Worm (Caenorhabditis elegans) whole organism, L4 larva: ENCODE measurements around the gene C36E6.8.

ENCODE experiments used
- F26F4.8 ChIP-seq: fragments of 200-800 bp; sonication (Bioruptor generic); conservative IDR thresholded peaks from 2 replicates; pipeline ENCODE4 v1.3.6; 2022; ENCODE audit warnings: missing genetic modification characterization, missing compliant biosample characterization
- F37D6.2 ChIP-seq: sonication (generic microtip); optimal IDR thresholded peaks from 2 replicates; lab custom pipeline; 2016; ENCODE audit warnings: mild to moderate bottlenecking, missing genetic modification characterization, missing compliant biosample characterization
- Y5F2A.4 ChIP-seq: fragments of 200-800 bp; sonication (Bioruptor generic); optimal IDR thresholded peaks from 2 replicates; lab custom pipeline; 2018; ENCODE audit warnings: mild to moderate bottlenecking, missing genetic modification characterization, missing compliant biosample characterization
- aha-1 ChIP-seq: fragments of 150-350 bp; peaks from one replicate; lab custom pipeline; 2014; ENCODE audit warnings: missing biosample characterization, missing genetic modification characterization
- ama-1 ChIP-seq: fragments of 150-350 bp; optimal IDR thresholded peaks from 2 replicates; lab custom pipeline; 2014; ENCODE audit warnings: inconsistent platforms, mixed read lengths
- arid-1 ChIP-seq: fragments of 200-800 bp; sonication (Bioruptor generic); conservative IDR thresholded peaks from 2 replicates; pipeline ENCODE4 v1.3.6; 2022; ENCODE audit warnings: missing genetic modification reagents, missing genetic modification characterization, missing compliant biosample characterization
- attf-4 ChIP-seq: sonication (generic microtip); optimal IDR thresholded peaks from 3 replicates; lab custom pipeline; 2017; ENCODE audit warnings: missing biosample characterization, missing genetic modification characterization
- ceh-20 ChIP-seq: fragments of 200-800 bp; sonication (Bioruptor generic); IDR thresholded peaks from 2 replicates; pipeline ENCODE4 v1.3.6; 2022; ENCODE audit warnings: missing genetic modification reagents, missing genetic modification characterization, missing compliant biosample characterization
- ceh-28 ChIP-seq: fragments of 150-350 bp; optimal IDR thresholded peaks from 2 replicates; lab custom pipeline; 2014; ENCODE audit warnings: missing biosample characterization, missing genetic modification reagents, missing genetic modification characterization
- ceh-32 ChIP-seq: sonication (generic microtip); optimal IDR thresholded peaks from 2 replicates; lab custom pipeline; 2016; ENCODE audit warnings: mild to moderate bottlenecking, missing genetic modification characterization, missing compliant biosample characterization; ENCODE audit not compliant: poor library complexity
- ces-1 ChIP-seq: fragments of 150-350 bp; sonication (generic microtip); optimal IDR thresholded peaks from 4 replicates; lab custom pipeline; 2014; ENCODE audit warnings: missing biosample characterization, missing genetic modification reagents, missing genetic modification characterization
- cey-2 ChIP-seq: sonication (generic microtip); optimal IDR thresholded peaks from 3 replicates; lab custom pipeline; 2017; ENCODE audit warnings: missing genetic modification characterization, mild to moderate bottlenecking, missing compliant biosample characterization, antibody characterized with exemption, borderline replicate concordance; ENCODE audit not compliant: insufficient read depth
- daf-16 ChIP-seq, 3 experiments: sonication (generic microtip); optimal IDR thresholded peaks; 2 replicates each; lab custom pipeline; 2016 to 2017; ENCODE audit warnings: missing genetic modification characterization in 3 of 3, missing genetic modification reagents in 3 of 3, mild to moderate bottlenecking in 2 of 3, missing compliant biosample characterization in 2 of 3, missing biosample characterization in 1 of 3, moderate library complexity in 1 of 3
- egl-27 ChIP-seq: sonication (generic microtip); optimal IDR thresholded peaks from 3 replicates; lab custom pipeline; 2017; ENCODE audit warnings: missing biosample characterization, missing genetic modification reagents, missing genetic modification characterization
- egl-43 ChIP-seq: fragments of 200-800 bp; sonication (Bioruptor generic); IDR thresholded peaks from 2 replicates; pipeline ENCODE4 v1.3.6; 2022; ENCODE audit warnings: missing genetic modification reagents, missing genetic modification characterization, missing compliant biosample characterization
- hlh-11 ChIP-seq: fragments of 200-800 bp; sonication (Bioruptor generic); optimal IDR thresholded peaks from 2 replicates; lab custom pipeline; 2018; ENCODE audit warnings: mild to moderate bottlenecking, missing genetic modification characterization, missing compliant biosample characterization
- hmg-1.1 ChIP-seq: fragments of 200-800 bp; sonication (Bioruptor generic); IDR thresholded peaks from 2 replicates; pipeline ENCODE4 v1.3.6; 2022; ENCODE audit warnings: missing genetic modification reagents, missing genetic modification characterization, missing compliant biosample characterization
- lim-7 ChIP-seq: fragments of 200-800 bp; sonication (Bioruptor generic); IDR thresholded peaks from 2 replicates; pipeline ENCODE4 v1.3.6; 2022; ENCODE audit warnings: missing genetic modification characterization, missing compliant biosample characterization
- lin-15B ChIP-seq: fragments of 150-350 bp; sonication (generic microtip); optimal IDR thresholded peaks from 3 replicates; lab custom pipeline; 2014; ENCODE audit warnings: missing biosample characterization, missing genetic modification characterization
- lin-29 ChIP-seq: fragments of 200-800 bp; sonication (Bioruptor generic); IDR thresholded peaks from 2 replicates; pipeline ENCODE4 v1.3.6; 2022; ENCODE audit warnings: missing genetic modification reagents, missing genetic modification characterization, missing compliant biosample characterization
- lsy-2 ChIP-seq, 2 experiments: fragments of 150-350 bp in 1 of 2; sonication (generic microtip) in 1 of 2; optimal IDR thresholded peaks; 2 replicates each; lab custom pipeline; 2014 to 2017; ENCODE audit warnings: missing biosample characterization in 2 of 2, missing genetic modification characterization in 2 of 2
- mes-2 ChIP-seq: sonication (generic microtip); optimal IDR thresholded peaks from 2 replicates; lab custom pipeline; 2016; ENCODE audit warnings: missing genotype, mild to moderate bottlenecking, missing genetic modification characterization, missing compliant biosample characterization; ENCODE audit not compliant: poor library complexity, severe bottlenecking
- mxl-3 ChIP-seq: fragments of 200-800 bp; sonication (Bioruptor generic); optimal IDR thresholded peaks from 2 replicates; lab custom pipeline; 2018; ENCODE audit warnings: mild to moderate bottlenecking, missing genetic modification characterization, missing compliant biosample characterization
- nhr-11 ChIP-seq: fragments of 150-350 bp; optimal IDR thresholded peaks from 2 replicates; lab custom pipeline; 2014; ENCODE audit warnings: missing biosample characterization, missing genetic modification characterization
- nhr-111 ChIP-seq: fragments of 200-800 bp; sonication (Bioruptor generic); optimal IDR thresholded peaks from 2 replicates; lab custom pipeline; 2018; ENCODE audit warnings: mild to moderate bottlenecking, missing genetic modification characterization, missing compliant biosample characterization
- nhr-237 ChIP-seq: sonication (generic microtip); optimal IDR thresholded peaks from 2 replicates; lab custom pipeline; 2017; ENCODE audit warnings: missing biosample characterization, missing genetic modification characterization
- nhr-28 ChIP-seq: fragments of 150-350 bp; optimal IDR thresholded peaks from 2 replicates; lab custom pipeline; 2014; ENCODE audit warnings: missing biosample characterization, missing genetic modification characterization
- nhr-48 ChIP-seq: sonication (generic microtip); optimal IDR thresholded peaks from 2 replicates; lab custom pipeline; 2016; ENCODE audit warnings: mild to moderate bottlenecking, missing genetic modification characterization, missing compliant biosample characterization
- nhr-6 ChIP-seq: fragments of 150-350 bp; optimal IDR thresholded peaks from 2 replicates; lab custom pipeline; 2014; ENCODE audit warnings: missing biosample characterization, missing genetic modification characterization
- nhr-77 ChIP-seq: fragments of 150-350 bp; optimal IDR thresholded peaks from 2 replicates; lab custom pipeline; 2014; ENCODE audit warnings: missing biosample characterization, missing genetic modification characterization
- pha-4 ChIP-seq, 2 experiments: fragments of 150-350 bp in 1 of 2; fragments of 200-800 bp in 1 of 2; sonication (Bioruptor generic) in 1 of 2; IDR thresholded peaks in 1 of 2; optimal IDR thresholded peaks in 1 of 2; 2 replicates each; pipeline versions ENCODE4 v1.3.6 to Lab custom; 2014 to 2022; ENCODE audit warnings: missing genetic modification characterization in 2 of 2, missing genetic modification reagents in 2 of 2, missing biosample characterization in 1 of 2, missing compliant biosample characterization in 1 of 2
- pqm-1 ChIP-seq: sonication (generic microtip); optimal IDR thresholded peaks from 2 replicates; lab custom pipeline; 2017; ENCODE audit warnings: missing biosample characterization, missing genetic modification characterization
- rbr-2 ChIP-seq: sonication (generic microtip); optimal IDR thresholded peaks from 2 replicates; lab custom pipeline; 2016; ENCODE audit warnings: missing genotype, missing genetic modification characterization, missing compliant biosample characterization
- set-16 ChIP-seq: fragments of 200-800 bp; sonication (Bioruptor generic); IDR thresholded peaks from 2 replicates; pipeline ENCODE4 v1.3.6; 2022; ENCODE audit warnings: missing genetic modification reagents, missing genetic modification characterization, missing compliant biosample characterization
- spr-1 ChIP-seq: sonication (generic microtip); optimal IDR thresholded peaks from 2 replicates; lab custom pipeline; 2016; ENCODE audit warnings: mild to moderate bottlenecking, missing genetic modification characterization, missing compliant biosample characterization
- unc-39 ChIP-seq: sonication (generic microtip); optimal IDR thresholded peaks from 2 replicates; lab custom pipeline; 2017; ENCODE audit warnings: missing biosample characterization, missing genetic modification characterization
- unc-62 ChIP-seq, 3 experiments: fragments of 150-350 bp in 1 of 3; sonication (generic microtip); optimal IDR thresholded peaks in 2 of 3; peaks in 1 of 3; 1 replicate in 1 of 3; 2 replicates in 2 of 3; lab custom pipeline; 2014 to 2017; ENCODE audit warnings: missing biosample characterization in 3 of 3, missing genetic modification characterization in 3 of 3, missing genetic modification reagents in 3 of 3, missing genotype in 1 of 3
- zfp-2 ChIP-seq: sonication (generic microtip); optimal IDR thresholded peaks from 2 replicates; lab custom pipeline; 2016; ENCODE audit warnings: mild to moderate bottlenecking, missing genetic modification characterization, missing compliant biosample characterization
- zfp-3 ChIP-seq: fragments of 200-800 bp; sonication (Bioruptor generic); conservative IDR thresholded peaks from 2 replicates; pipeline ENCODE4 v1.3.6; 2022; ENCODE audit warnings: missing genetic modification reagents, missing genetic modification characterization, missing compliant biosample characterization
- zip-11 ChIP-seq: fragments of 200-800 bp; sonication (Bioruptor generic); IDR thresholded peaks from 2 replicates; pipeline ENCODE4 v1.3.6; 2022; ENCODE audit warnings: missing genetic modification characterization, missing compliant biosample characterization
- zip-2 ChIP-seq: fragments of 150-350 bp; optimal IDR thresholded peaks from 2 replicates; lab custom pipeline; 2014; ENCODE audit warnings: missing biosample characterization, missing genetic modification characterization

The C36E6.8 gene

DNA sequence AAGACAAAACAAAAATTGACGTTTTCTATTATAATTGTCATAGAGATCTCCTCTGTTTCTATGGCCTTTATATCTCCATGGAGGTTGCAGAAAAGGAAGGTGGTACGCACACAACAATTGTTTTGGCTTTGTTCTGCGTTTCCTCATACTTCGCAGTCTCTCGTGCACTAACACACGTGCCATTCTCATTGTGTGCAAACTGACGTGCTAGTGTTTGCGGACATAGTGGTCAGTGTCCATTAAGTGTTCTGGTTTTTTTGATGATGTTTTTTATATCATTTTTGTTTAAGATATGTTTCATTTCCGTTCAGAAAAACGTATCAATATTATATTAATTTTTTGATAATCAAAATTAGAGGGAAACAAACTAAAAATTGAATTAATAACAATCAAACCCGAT lies 12.9 kb downstream of the C36E6.8 start, which contains the start of gene C36E6.2 (continued):
- no peak for TF ChIP-seq zfp-3
- TF ChIP-seq F37D6.2 (tag; lab: Kevin White, UChicago) = peak; percentile 25
- TF ChIP-seq Y5F2A.4 (GFP tag; lab: Kevin White, UChicago) = no peak
- peak; percentile 58 for TF ChIP-seq nhr-77

ce11 chrX:17456536-17457165 lies 18.2 kb downstream of the C36E6.8 start, which contains the start of gene mlc-2:
mlc-2 (minus strand) TSS chrX:17456586.
- TF ChIP-seq ceh-32 (tag; lab: Kevin White, UChicago) (no peak), zfp-2 (tag; lab: Kevin White, UChicago) (no peak), zfp-3 (no peak), nhr-11 (peak; percentile 48), unc-62 (GFP tag; optimal IDR thresholded peaks at IDR 0.05 in 1 of 2; lab: Kevin White, UChicago) (peak in 1 of 2 experiments; percentile 9), unc-62 (tag; optimal IDR thresholded peaks at IDR 0.05; lab: Kevin White, UChicago) (no peak), daf-16 (GFP tag; optimal IDR thresholded peaks at IDR 0.05; lab: Kevin White, UChicago) (peak in 1 of 2 experiments; percentile 26), daf-16 (tag; optimal IDR thresholded peaks at IDR 0.05; lab: Kevin White, UChicago) (no peak), nhr-28 (tag; lab: Kevin White, UChicago) (peak; percentile 42), hlh-11 (tag; lab: Kevin White, UChicago) (peak; percentile 76), lim-7 (0 out of 2 replicates have a peak, but pooled peaks have one; percentile 28), zip-2 (tag; lab: Kevin White, UChicago) (no peak), set-16 (GFP tag; lab: Robert Waterston, UW) (peak; percentile 55)

- TF ChIP-seq pqm-1 (tag; lab: Kevin White, UChicago) = no peak
- TF ChIP-seq ceh-20 = no peak
- peak; percentile 38 for TF ChIP-seq set-16 (GFP tag; lab: Robert Waterston, UW)
- peak in 1 of 2 experiments; percentile 20 for TF ChIP-seq unc-62 (GFP tag; optimal IDR thresholded peaks at IDR 0.05 in 1 of 2; lab: Kevin White, UChicago)
- TF ChIP-seq unc-62 (tag; optimal IDR thresholded peaks at IDR 0.05; lab: Kevin White, UChicago) = no peak
- peak; percentile 74 for TF ChIP-seq aha-1 (tag; lab: Kevin White, UChicago)
- TF ChIP-seq hlh-11 (tag; lab: Kevin White, UChicago) = peak; percentile 9
Observed at ce11 chrX:17458887-17459286, 20.4 kb downstream of the C36E6.8 start, which contains the start of gene mlc-1. mlc-1 (plus strand) TSS chrX:17459210.

DNA sequence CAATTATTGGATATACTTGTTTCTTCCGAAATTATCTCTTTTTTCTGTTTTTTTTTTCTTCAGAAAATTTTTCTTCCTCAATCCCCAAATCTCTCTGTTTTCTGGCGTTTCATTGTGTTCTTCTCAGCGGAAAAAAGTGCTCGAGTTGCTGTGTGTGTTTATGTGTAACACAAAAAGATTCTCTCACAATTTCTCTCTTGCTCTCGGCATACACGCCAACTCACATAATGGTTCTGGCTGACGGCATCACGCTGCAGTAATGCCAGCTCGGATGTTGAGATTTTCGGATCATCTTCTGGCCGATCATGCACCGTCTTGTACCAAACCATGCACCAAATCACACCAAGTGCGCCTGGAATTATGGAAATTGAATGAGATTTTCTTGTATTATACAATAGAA lies 23.5 kb downstream of the C36E6.8 start:
- TF ChIP-seq daf-16 (GFP tag; optimal IDR thresholded peaks at IDR 0.05; lab: Kevin White, UChicago) (peak in 1 of 2 experiments; percentile 34), daf-16 (tag; optimal IDR thresholded peaks at IDR 0.05; lab: Kevin White, UChicago) (no peak), arid-1 (GFP tag; lab: Robert Waterston, UW) (no peak), lin-29 (no peak), spr-1 (tag; lab: Kevin White, UChicago) (no peak), mes-2 (tag; lab: Kevin White, UChicago) (peak; percentile 16), nhr-111 (GFP tag; lab: Kevin White, UChicago) (no peak), Y5F2A.4 (GFP tag; lab: Kevin White, UChicago) (no peak), lin-15B (tag; lab: Kevin White, UChicago) (no peak), nhr-237 (tag; lab: Kevin White, UChicago) (no peak), cey-2 (no peak), zip-11 (no peak), nhr-48 (tag; lab: Kevin White, UChicago) (no peak), lsy-2 (tag; optimal IDR thresholded peaks at IDR 0.05; lab: Kevin White, UChicago) (peak in 1 of 2 experiments; percentile 0), nhr-6 (tag; lab: Kevin White, UChicago) (no peak), nhr-11 (no peak)

DNA sequence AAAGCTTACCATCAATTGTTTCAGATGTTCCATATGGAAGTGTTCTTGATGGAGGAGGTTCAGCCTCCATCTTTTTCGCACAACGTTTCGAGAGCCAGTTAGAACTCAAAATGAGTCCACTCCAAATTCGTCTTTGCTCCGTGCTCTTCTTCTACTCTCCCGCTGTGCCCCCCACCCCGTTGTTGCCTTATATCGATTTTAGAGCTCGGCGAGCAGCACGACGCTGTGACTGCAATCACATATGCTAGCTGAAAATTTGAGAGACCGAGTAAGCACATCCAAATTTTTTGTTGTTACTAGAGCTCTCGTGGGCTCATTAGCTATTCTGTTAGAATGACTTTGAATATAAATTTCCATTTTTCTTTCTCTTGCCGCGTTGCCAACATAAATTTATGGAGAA lies 26.3 kb downstream of the C36E6.8 start, which contains the start of gene slc-17.1:
Gene slc-17.1 (minus strand): TSS at position 101 of the 400 bp plus-strand sequence.
- TF ChIP-seq mxl-3 (GFP tag; lab: Kevin White, UChicago) = no peak
- 0 out of 2 replicates have a peak, but pooled peaks have one; percentile 7 for TF ChIP-seq set-16 (GFP tag; lab: Robert Waterston, UW)
- no peak for TF ChIP-seq pha-4 (GFP tag; IDR thresholded peaks at IDR 0.05; lab: Robert Waterston, UW)
- no peak for TF ChIP-seq pha-4 (tag; optimal IDR thresholded peaks at IDR 0.05; lab: Kevin White, UChicago)
- TF ChIP-seq hmg-1.1 (GFP tag; lab: Robert Waterston, UW) = no peak; the same call in 1 of the 2 replicates
- no peak for TF ChIP-seq ceh-28 (tag; lab: Kevin White, UChicago)
- no peak for TF ChIP-seq unc-39 (tag; lab: Kevin White, UChicago)
- peak; percentile 9 for TF ChIP-seq rbr-2 (tag; lab: Kevin White, UChicago)
- TF ChIP-seq attf-4 (tag; lab: Kevin White, UChicago) = no peak
- no peak for TF ChIP-seq F26F4.8 (GFP tag; lab: Robert Waterston, UW)
- no peak for TF ChIP-seq egl-43 (GFP tag; lab: Robert Waterston, UW)
- no peak for TF ChIP-seq ama-1
- no peak for TF ChIP-seq ces-1
- TF ChIP-seq aha-1 (tag; lab: Kevin White, UChicago) = peak; percentile 8
- TF ChIP-seq egl-27 (tag; lab: Kevin White, UChicago) = no peak
